Worm (Caenorhabditis elegans): ENCODE data around the gene srgp-1.

DNA sequence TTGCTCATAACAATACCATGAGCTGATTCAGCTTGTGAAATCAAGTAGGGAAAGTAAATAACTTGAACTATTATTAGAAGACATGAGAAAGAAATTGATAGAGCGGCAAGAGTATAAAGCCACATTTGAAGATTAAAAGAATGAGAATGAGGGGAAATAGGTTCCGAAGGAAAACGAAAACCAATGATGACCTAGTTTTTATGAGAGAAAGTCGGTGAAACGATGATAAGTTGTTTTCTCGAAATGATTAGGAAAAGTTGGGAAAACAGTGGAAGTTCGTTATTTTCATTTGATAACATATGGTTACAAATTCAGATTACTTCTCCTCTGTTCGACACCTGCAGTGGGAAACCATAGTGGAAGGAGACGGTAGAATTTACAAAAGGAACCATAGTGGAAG is 18.5 kb upstream of the srgp-1 start, which contains the start of gene col-128:
- TF ChIP-seq ztf-11 (tag; optimal IDR thresholded peaks at IDR 0.05) (no peak), ces-1 (GFP tag; optimal IDR thresholded peaks at IDR 0.05) (no peak), snpc-4 (tag; optimal IDR thresholded peaks at IDR 0.05) (no peak), pha-4 (tag; optimal IDR thresholded peaks at IDR 0.05) (no peak), nhr-12 (tag; optimal IDR thresholded peaks at IDR 0.05) (no peak), nhr-237 (tag; optimal IDR thresholded peaks at IDR 0.05) (no peak), mab-5 (tag; optimal IDR thresholded peaks at IDR 0.05) (no peak), cnd-1 (tag; optimal IDR thresholded peaks at IDR 0.05) (no peak), drap-1 (GFP tag; optimal IDR thresholded peaks at IDR 0.05) (no peak), mep-1 (tag; optimal IDR thresholded peaks at IDR 0.05) (no peak)
